Worm (Caenorhabditis elegans): Measurements from ENCODE around the gene Y43F8B.7.
A peak's percentile ranks its signal among the peaks of the same experiment; 100 is the strongest.

Y43F8B.7 gene

DNA sequence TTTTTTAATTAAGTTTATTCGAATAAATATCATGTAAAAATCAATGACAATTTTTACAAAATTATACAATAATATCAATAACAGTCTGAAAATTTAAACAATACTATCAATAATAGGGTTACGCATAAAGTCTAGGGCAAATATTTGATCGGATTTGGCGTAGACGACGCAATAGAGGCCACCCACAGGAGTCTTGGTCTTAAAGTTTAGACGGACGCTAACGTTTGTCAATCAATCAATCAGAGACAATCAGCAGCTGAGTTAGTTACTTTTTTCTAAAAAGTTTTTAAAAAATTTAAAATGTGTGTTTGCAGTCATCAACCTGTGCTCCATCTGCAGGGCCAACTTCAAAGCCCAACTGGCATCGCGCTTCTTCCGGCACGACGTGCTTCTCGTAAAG is 741 bp downstream of the Y43F8B.7 start, which contains the start of gene Y43F8B.29:
Gene Y43F8B.29 (plus strand): TSS at position 301 of the 400 bp plus-strand sequence.
- TF ChIP-seq med-1 (GFP tag; optimal IDR thresholded peaks at IDR 0.05; ENCODE audit: insufficient read depth), result no peak
- no peak for TF ChIP-seq ztf-23 (GFP tag; IDR thresholded peaks at IDR 0.05)
- no peak for TF ChIP-seq cog-1 (tag; optimal IDR thresholded peaks at IDR 0.05)
- no peak for TF ChIP-seq flt-1 (GFP tag; IDR thresholded peaks at IDR 0.05)
- no peak for TF ChIP-seq tab-1 (GFP tag; IDR thresholded peaks at IDR 0.05)
- no peak for TF ChIP-seq T22C8.4 (GFP tag; IDR thresholded peaks at IDR 0.05)
- no peak for TF ChIP-seq ztf-29 (GFP tag; IDR thresholded peaks at IDR 0.05)
- no peak for TF ChIP-seq ref-1 (GFP tag; conservative IDR thresholded peaks at IDR 0.05)
- TF ChIP-seq klf-2 (GFP tag; conservative IDR thresholded peaks at IDR 0.05), result no peak

DNA sequence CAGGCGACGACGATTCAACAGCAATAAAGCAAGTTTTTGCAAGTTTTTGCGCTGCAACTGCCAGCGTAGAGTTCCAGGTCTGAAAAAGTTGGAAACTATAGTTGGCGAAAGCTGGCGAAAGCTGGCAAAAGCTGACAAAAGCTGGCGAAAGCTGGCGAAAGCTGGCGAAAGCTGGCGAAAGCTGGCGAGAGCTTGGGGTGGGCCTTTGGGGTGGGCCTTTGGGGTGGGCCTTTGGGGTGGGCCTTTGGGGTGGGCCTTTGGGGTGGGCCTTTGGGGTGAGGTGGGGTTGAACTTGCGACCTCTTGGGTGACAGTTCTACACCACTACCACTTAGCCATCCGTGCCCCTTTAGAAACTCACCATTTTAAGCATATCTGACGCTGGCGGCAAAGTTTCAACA is 4.6 kb downstream of the Y43F8B.7 start:
- TF ChIP-seq ztf-29 (GFP tag; IDR thresholded peaks at IDR 0.05) (no peak), klf-2 (GFP tag; conservative IDR thresholded peaks at IDR 0.05) (no peak), cog-1 (tag; optimal IDR thresholded peaks at IDR 0.05) (no peak), flt-1 (GFP tag; IDR thresholded peaks at IDR 0.05) (no peak), tab-1 (GFP tag; IDR thresholded peaks at IDR 0.05) (no peak), med-1 (GFP tag; optimal IDR thresholded peaks at IDR 0.05; ENCODE audit: insufficient read depth) (no peak), ztf-23 (GFP tag; IDR thresholded peaks at IDR 0.05) (no peak), T22C8.4 (GFP tag; IDR thresholded peaks at IDR 0.05) (no peak), ref-1 (GFP tag; conservative IDR thresholded peaks at IDR 0.05) (no peak)

DNA sequence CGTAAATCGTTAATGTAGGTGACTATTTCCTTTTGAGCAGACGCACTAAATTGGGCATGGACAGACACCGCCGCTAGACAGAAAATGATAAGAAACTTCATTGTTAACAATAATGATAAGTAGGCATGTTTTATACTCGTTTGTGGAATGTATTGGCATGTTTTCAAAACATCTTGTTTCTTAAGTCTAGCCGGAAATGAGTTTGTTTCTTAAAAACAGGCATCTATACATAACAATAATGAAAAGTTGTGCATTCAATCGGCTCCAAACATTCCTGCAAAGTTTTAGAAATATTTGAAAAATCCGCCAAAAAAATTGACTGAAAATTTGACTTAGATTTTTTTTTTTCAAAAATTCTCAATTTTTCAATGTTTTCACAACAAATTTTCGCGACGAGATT is 5.0 kb downstream of the Y43F8B.7 start, which contains the start of gene scl-21:
Gene scl-21 (minus strand): TSS at position 101 of the 400 bp plus-strand sequence.
- no peak for TF ChIP-seq ztf-29 (GFP tag; IDR thresholded peaks at IDR 0.05)
- TF ChIP-seq klf-2 (GFP tag; conservative IDR thresholded peaks at IDR 0.05), result no peak
- TF ChIP-seq cog-1 (tag; optimal IDR thresholded peaks at IDR 0.05), result no peak
- no peak for TF ChIP-seq med-1 (GFP tag; optimal IDR thresholded peaks at IDR 0.05; ENCODE audit: insufficient read depth)
- TF ChIP-seq ref-1 (GFP tag; conservative IDR thresholded peaks at IDR 0.05), result no peak
- no peak for TF ChIP-seq ztf-23 (GFP tag; IDR thresholded peaks at IDR 0.05)
- no peak for TF ChIP-seq tab-1 (GFP tag; IDR thresholded peaks at IDR 0.05)
- no peak for TF ChIP-seq flt-1 (GFP tag; IDR thresholded peaks at IDR 0.05)
- TF ChIP-seq T22C8.4 (GFP tag; IDR thresholded peaks at IDR 0.05), result no peak

DNA sequence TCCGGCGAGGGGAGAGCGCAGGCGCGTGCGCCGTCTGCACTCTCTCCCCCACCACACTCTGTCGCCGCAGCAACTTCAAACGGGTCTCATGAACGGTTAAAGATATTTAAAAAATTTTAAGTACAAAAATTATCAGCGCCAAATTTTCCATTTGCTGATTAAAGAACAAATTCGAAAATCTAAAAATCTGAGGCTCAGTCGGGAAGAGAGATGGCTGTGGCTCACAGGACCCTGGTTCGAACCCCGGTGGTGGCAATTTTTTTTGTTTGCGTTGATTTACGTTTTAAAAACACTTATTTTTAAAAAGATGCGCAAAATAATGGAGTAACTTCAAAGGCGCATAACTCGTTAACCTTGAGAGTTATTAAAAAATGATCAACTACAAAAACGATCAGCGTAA is 6.5 kb downstream of the Y43F8B.7 start:
- TF ChIP-seq med-1 (GFP tag; optimal IDR thresholded peaks at IDR 0.05; ENCODE audit: insufficient read depth) (no peak), T22C8.4 (GFP tag; IDR thresholded peaks at IDR 0.05) (no peak), flt-1 (GFP tag; IDR thresholded peaks at IDR 0.05) (no peak)

DNA sequence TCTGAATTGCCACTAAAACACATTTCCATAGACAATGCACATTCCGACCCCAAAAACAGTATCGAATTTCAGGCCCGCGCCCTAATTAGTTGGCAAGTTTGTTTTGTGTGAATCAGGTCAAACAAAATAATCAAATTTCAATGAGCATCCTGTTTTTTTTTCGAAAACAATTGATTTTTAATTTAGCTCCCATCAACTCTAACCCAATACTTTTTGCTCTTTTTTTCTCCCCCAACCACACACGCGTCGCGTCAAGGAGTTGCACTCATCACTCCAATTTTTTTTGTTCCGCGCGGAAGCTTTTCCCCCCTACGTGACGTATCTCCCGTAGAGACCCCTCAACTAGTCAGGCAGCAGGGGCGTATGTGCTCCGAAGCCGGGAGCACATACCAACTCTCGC is 10.8 kb downstream of the Y43F8B.7 start:
- TF ChIP-seq tab-1 (GFP tag; IDR thresholded peaks at IDR 0.05) (no peak), flt-1 (GFP tag; IDR thresholded peaks at IDR 0.05) (no peak), ref-1 (GFP tag; conservative IDR thresholded peaks at IDR 0.05) (no peak), klf-2 (GFP tag; conservative IDR thresholded peaks at IDR 0.05) (no peak), cog-1 (tag; optimal IDR thresholded peaks at IDR 0.05) (no peak), T22C8.4 (GFP tag; IDR thresholded peaks at IDR 0.05) (no peak), ztf-23 (GFP tag; IDR thresholded peaks at IDR 0.05) (no peak), ztf-29 (GFP tag; IDR thresholded peaks at IDR 0.05) (no peak), med-1 (GFP tag; optimal IDR thresholded peaks at IDR 0.05; ENCODE audit: insufficient read depth) (no peak)

DNA sequence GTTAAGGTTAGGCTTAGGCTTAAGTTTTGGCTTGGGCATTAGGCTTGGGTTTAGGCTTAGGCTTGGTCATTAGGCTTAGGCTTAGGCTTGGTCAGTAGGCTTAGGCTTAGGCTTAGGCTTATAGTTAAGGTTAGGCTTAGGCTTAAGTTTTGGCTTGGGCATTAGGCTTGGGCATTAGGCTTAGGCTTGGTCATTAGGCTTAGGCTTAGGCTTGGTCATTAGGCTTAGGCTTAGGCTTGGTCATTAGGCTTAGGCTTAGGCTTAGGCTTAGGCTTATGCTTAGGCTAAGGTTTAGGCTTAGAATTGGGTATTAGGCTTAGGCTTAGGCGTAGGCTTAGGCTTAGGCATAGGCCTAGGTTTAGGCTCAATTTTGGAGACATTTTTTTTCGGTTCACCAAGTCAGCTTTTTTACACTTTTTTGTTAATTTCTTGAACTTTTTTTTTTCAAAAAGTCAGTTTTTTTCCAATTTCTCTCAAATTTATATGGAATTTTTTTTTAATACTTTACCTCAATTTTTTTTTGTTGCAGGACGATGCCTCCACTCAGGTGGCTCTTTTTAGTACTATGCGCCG is 12.1 kb downstream of the Y43F8B.7 start, which contains the start of gene Y43F8B.3:
Gene Y43F8B.3 (plus strand): TSS at position 523 of the 573 bp plus-strand sequence.
- TF ChIP-seq ztf-29 (GFP tag; IDR thresholded peaks at IDR 0.05), result peak; percentile 58
- TF ChIP-seq flt-1 (GFP tag; IDR thresholded peaks at IDR 0.05), result no peak

DNA sequence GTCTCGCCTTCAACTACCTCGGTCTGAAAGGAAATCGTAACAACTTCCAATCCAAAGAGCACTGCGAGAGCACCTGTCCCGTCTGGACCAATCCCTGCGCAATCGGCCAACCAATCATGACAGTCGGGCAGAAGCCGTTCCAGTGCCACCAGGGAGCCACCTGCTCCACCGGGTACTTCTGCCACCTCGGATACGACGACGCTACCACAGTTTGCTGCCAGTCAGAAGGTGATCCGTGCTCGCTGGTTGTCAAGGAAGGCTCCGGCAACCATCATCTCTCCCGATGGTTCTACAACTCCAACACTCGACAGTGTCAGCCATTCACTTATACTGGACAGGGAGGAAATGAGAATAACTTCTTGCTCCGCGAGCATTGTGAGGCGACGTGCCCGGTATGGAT is 18.5 kb downstream of the Y43F8B.7 start:
- no peak for TF ChIP-seq T22C8.4 (GFP tag; IDR thresholded peaks at IDR 0.05)

DNA sequence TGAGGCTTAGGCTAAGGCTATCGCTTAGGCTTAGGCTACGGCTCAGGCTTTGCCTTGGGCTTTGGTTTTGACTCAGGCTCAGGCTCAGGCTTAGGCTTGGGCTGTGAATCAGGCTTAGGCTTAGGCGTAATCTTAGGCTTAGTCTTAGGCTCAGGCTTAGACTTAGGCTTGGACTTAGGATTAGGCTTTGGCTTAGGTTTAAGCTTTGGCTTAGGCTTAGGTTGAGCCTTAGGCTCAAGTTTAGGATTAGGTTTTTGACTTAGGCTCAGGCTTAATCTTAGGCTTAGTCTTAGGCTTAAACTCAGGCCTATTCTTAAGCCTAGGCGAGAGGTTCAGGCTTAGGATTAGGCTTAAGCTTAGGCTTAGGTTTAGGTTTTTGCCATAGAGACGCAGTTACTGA is 19.8 kb downstream of the Y43F8B.7 start:
- TF ChIP-seq flt-1 (GFP tag; IDR thresholded peaks at IDR 0.05) (no peak), ztf-29 (GFP tag; IDR thresholded peaks at IDR 0.05) (no peak), cog-1 (tag; optimal IDR thresholded peaks at IDR 0.05) (no peak), klf-2 (GFP tag; conservative IDR thresholded peaks at IDR 0.05) (no peak), tab-1 (GFP tag; IDR thresholded peaks at IDR 0.05) (no peak), ztf-23 (GFP tag; IDR thresholded peaks at IDR 0.05) (no peak), med-1 (GFP tag; optimal IDR thresholded peaks at IDR 0.05; ENCODE audit: insufficient read depth) (no peak), T22C8.4 (GFP tag; IDR thresholded peaks at IDR 0.05) (no peak), ref-1 (GFP tag; conservative IDR thresholded peaks at IDR 0.05) (no peak)

DNA sequence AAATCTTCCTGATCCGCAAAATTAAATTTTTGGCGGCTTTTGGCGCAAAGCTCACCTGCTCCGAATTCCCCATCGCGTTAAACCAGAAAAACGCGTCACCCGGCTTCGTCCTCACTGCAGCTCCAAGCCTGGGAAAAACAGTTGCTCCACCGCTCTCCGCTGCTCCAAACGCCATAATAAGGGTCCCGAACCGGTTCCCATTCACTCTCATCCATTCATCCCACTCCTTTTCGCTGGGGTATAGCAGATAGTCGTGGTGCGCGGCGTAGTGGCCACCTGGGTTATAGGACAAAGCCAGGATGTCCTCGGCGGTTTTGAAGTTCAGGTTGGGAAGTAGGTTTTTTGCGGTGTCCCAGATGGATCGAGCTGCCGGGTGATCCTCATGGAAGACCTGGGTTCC is 20.4 kb downstream of the Y43F8B.7 start:
- TF ChIP-seq cog-1 (tag; optimal IDR thresholded peaks at IDR 0.05) (no peak), flt-1 (GFP tag; IDR thresholded peaks at IDR 0.05) (no peak)

DNA sequence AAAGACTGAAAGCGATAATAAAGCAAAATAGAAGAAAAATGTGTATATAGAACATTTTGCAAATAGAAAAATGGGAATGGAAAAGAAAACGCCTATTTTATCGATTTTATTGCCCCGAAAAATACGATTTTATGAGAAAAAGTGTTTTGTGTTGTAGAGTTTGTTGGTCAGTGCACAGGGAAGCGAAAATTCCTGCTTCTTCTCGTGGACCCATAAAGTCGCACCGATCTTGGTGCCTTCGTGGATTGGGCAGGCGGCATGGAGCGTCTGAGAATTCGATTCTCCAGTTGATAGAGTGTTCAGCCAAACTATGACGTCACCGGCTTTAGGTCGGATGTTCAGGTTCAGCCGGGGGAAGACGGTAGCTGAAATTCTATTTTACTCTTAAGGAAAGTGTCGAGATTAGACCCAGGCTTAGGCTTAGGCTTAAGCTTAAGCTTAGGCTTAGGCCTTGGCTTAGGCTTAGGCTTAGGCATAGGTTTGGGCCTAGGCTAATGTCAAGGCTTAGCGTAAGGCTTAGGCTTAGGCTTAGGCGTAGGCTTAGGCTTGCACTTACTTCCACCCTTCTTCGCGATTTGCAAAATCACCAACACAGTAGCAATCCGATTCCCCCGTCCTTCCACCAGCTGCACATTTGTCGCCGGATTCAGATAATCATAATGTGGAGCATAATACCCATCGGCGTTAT is 21.8 kb downstream of the Y43F8B.7 start, which contains the start of gene Y43F8B.19:
Gene Y43F8B.19 (minus strand): TSS at position 51 of the 688 bp plus-strand sequence.
- peak; percentile 67; the same call in 1 of the 2 replicates for TF ChIP-seq ztf-29 (GFP tag; IDR thresholded peaks at IDR 0.05)
- no peak for TF ChIP-seq med-1 (GFP tag; optimal IDR thresholded peaks at IDR 0.05; ENCODE audit: insufficient read depth)

DNA sequence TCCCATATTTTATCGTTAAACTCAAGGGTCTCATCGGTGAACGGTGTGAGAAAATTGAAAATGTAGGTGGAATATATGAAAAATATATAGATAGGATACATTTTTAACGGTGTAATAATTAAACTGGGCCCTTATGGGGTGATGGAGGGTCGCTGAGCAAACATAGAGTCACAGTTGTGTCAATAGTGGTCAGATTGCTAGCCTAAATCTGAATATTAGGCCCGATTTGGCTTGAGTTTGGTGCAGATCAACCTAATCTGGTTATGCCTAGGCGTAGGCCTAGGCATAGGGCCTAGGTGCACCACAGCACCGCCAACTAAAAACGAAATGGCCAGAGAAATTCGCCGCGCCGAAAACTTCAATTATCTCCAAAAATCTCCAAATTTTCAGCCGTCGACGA is 23.0 kb downstream of the Y43F8B.7 start, which contains the start of gene phy-4:
Gene phy-4 (minus strand): TSS at position 101 of the 400 bp plus-strand sequence.
- TF ChIP-seq cog-1 (tag; optimal IDR thresholded peaks at IDR 0.05), result no peak
- no peak for TF ChIP-seq klf-2 (GFP tag; conservative IDR thresholded peaks at IDR 0.05)
- TF ChIP-seq ref-1 (GFP tag; conservative IDR thresholded peaks at IDR 0.05), result no peak
- TF ChIP-seq flt-1 (GFP tag; IDR thresholded peaks at IDR 0.05), result no peak
- no peak for TF ChIP-seq ztf-23 (GFP tag; IDR thresholded peaks at IDR 0.05)
- TF ChIP-seq med-1 (GFP tag; optimal IDR thresholded peaks at IDR 0.05; ENCODE audit: insufficient read depth), result no peak
- TF ChIP-seq tab-1 (GFP tag; IDR thresholded peaks at IDR 0.05), result no peak
- no peak for TF ChIP-seq T22C8.4 (GFP tag; IDR thresholded peaks at IDR 0.05)
- no peak for TF ChIP-seq ztf-29 (GFP tag; IDR thresholded peaks at IDR 0.05)
